Fruit fly (Drosophila melanogaster): ENCODE measurements around the gene Burs.
A peak's percentile ranks its signal among the peaks of the same experiment; 100 is the strongest.

Burs gene

dm6 chr3R:21740766-21741350, 28.5 kb upstream of the Burs start:
- no peak for TF ChIP-seq CG6808 (GFP tag; optimal IDR thresholded peaks at IDR 0.05)
- no peak for TF ChIP-seq esn (GFP tag; optimal IDR thresholded peaks at IDR 0.05)
- no peak for TF ChIP-seq CG3032 (tag; optimal IDR thresholded peaks at IDR 0.05)
- no peak for TF ChIP-seq OdsH (GFP tag; optimal IDR thresholded peaks at IDR 0.05)
- TF ChIP-seq pdm3 (GFP tag; optimal IDR thresholded peaks at IDR 0.05), result no peak
- peak; percentile 91 for TF ChIP-seq vri (GFP tag; optimal IDR thresholded peaks at IDR 0.05)
- no peak for TF ChIP-seq cyc (GFP tag; optimal IDR thresholded peaks at IDR 0.05)
- TF ChIP-seq CG6792 (GFP tag; optimal IDR thresholded peaks at IDR 0.05), result no peak
- TF ChIP-seq Eip75B (GFP tag; optimal IDR thresholded peaks at IDR 0.05), result no peak
- TF ChIP-seq fd85E (GFP tag; optimal IDR thresholded peaks at IDR 0.05), result no peak
- no peak for TF ChIP-seq CG31627 (GFP tag; optimal IDR thresholded peaks at IDR 0.05)
- no peak for TF ChIP-seq achi (GFP tag; optimal IDR thresholded peaks at IDR 0.05)
- TF ChIP-seq svp (GFP tag), result peak; percentile 94
- no peak for TF ChIP-seq CG9139 (GFP tag; optimal IDR thresholded peaks at IDR 0.05)

DNA sequence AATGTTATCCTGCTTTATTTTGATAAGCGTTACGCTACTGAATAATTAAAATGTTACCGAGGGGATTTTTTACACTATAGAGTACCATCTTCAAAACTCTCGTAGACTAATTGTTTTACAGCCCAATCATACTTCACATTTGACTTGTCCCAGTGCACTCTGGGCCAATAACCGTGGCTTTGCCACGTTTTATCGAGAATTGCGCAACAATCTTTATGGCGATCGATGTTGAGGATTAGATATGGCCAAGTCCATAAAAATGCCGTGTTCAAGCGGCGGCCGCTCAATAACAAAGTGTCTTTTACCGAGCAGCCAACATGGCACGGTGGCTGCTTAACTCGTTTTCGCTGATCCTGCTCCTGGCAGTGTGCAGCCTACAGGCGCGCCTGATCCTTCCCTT, 24.3 kb upstream of the Burs start, which contains the start of gene CG31343:
Gene CG31343, plus strand, starts transcription at position 279 of the 400 bp plus-strand sequence.
- TF ChIP-seq fkh (GFP tag; optimal IDR thresholded peaks at IDR 0.05) (no peak), achi (GFP tag; optimal IDR thresholded peaks at IDR 0.05) (no peak), eg (GFP tag; IDR thresholded peaks at IDR 0.05) (no peak), CG3032 (tag; optimal IDR thresholded peaks at IDR 0.05) (no peak), dac (GFP tag; optimal IDR thresholded peaks at IDR 0.05) (no peak), pdm3 (GFP tag; optimal IDR thresholded peaks at IDR 0.05) (no peak), vri (GFP tag; optimal IDR thresholded peaks at IDR 0.05) (peak; percentile 70), lz (GFP tag; optimal IDR thresholded peaks at IDR 0.05) (no peak)

DNA sequence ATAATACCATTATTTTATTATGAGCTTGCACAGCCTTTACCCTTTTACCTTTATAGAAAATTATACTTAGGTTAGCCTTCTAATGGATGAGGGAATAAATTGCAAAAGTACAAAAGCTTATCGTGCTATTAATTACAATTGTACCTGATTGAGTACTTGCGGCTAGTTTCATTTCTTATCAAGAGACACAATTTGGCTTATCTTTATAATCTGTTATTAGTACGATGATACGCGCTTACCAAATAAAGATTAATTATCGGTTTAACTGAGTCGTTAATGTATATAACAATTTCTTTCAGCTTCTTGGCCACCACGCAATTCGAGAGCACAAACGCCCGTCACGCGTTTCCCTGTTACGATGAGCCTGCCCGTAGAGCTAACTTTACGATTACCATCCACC, 23.4 kb upstream of the Burs start:
- TF ChIP-seq salr (GFP tag; optimal IDR thresholded peaks at IDR 0.05), result no peak
- no peak for TF ChIP-seq CG11762 (GFP tag; optimal IDR thresholded peaks at IDR 0.05; ENCODE audit: insufficient read depth)
- no peak for TF ChIP-seq Hr38 (GFP tag; optimal IDR thresholded peaks at IDR 0.05)
- no peak for TF ChIP-seq CG3032 (tag; optimal IDR thresholded peaks at IDR 0.05)
- no peak for TF ChIP-seq fd85E (GFP tag; optimal IDR thresholded peaks at IDR 0.05)
- TF ChIP-seq CG4318 (GFP tag; optimal IDR thresholded peaks at IDR 0.05), result no peak

dm6 chr3R:21748954-21749920, 20.1 kb upstream of the Burs start, which contains the start of gene CG31233:
Gene CG31233, plus strand, starts transcription at chr3R:21749853.
- TF ChIP-seq CG4318 (GFP tag; optimal IDR thresholded peaks at IDR 0.05) (no peak), fd59A (GFP tag; optimal IDR thresholded peaks at IDR 0.05) (no peak), CG32006 (GFP tag; optimal IDR thresholded peaks at IDR 0.05) (no peak), CG3919 (GFP tag; optimal IDR thresholded peaks at IDR 0.05) (no peak), spab (GFP tag; optimal IDR thresholded peaks at IDR 0.05) (no peak), Sox15 (GFP tag; optimal IDR thresholded peaks at IDR 0.05) (no peak), Eip78C (GFP tag) (no peak), CG15336 (GFP tag; IDR thresholded peaks at IDR 0.05) (no peak), dsx (GFP tag; optimal IDR thresholded peaks at IDR 0.05; ENCODE audit: poor library complexity, severe bottlenecking) (no peak), svp (GFP tag) (no peak), Sox14 (GFP tag; optimal IDR thresholded peaks at IDR 0.05) (no peak), Blimp-1 (GFP tag; optimal IDR thresholded peaks at IDR 0.05) (no peak), CG11294 (GFP tag; IDR thresholded peaks at IDR 0.05) (no peak), CG8319 (GFP tag; optimal IDR thresholded peaks at IDR 0.05) (no peak), CG8632 (GFP tag; optimal IDR thresholded peaks at IDR 0.05) (no peak)

All from whole organism, prepupa.